Fruit fly (Drosophila melanogaster) whole organism, embryonic: ENCODE data around the gene Myo31DF.

ENCODE experiments used
- Abd-B ChIP-seq: fragments of 200-800 bp; sonication (Bioruptor generic); optimal IDR thresholded peaks from 2 replicates; lab custom pipeline; 2018; ENCODE audit warnings: missing biosample characterization, mild to moderate bottlenecking, missing genetic modification characterization, moderate library complexity
- Atf3 ChIP-seq: fragments of 200-800 bp; sonication (Bioruptor generic); optimal IDR thresholded peaks from 3 replicates; lab custom pipeline; 2016; ENCODE audit warnings: missing biosample characterization, missing genetic modification characterization
- CG10321 ChIP-seq: fragments of 200-800 bp; sonication (Bioruptor generic); IDR thresholded peaks from 2 replicates; pipeline ENCODE4 v1.3.6; 2022; ENCODE audit warnings: missing biosample characterization, missing genetic modification characterization
- CG11398 ChIP-seq: fragments of 200-800 bp; sonication (Bioruptor generic); optimal IDR thresholded peaks from 2 replicates; lab custom pipeline; 2016; ENCODE audit warnings: missing biosample characterization, missing genetic modification characterization
- CG11696 ChIP-seq: fragments of 200-800 bp; sonication (Bioruptor generic); IDR thresholded peaks from 2 replicates; pipeline ENCODE4 v1.3.6; 2022; ENCODE audit warnings: missing biosample characterization, missing genetic modification characterization
- CG12104 ChIP-seq: fragments of 200-800 bp; sonication (Bioruptor generic); optimal IDR thresholded peaks from 3 replicates; lab custom pipeline; 2016; ENCODE audit warnings: missing biosample characterization, missing genetic modification characterization
- CG15696 ChIP-seq: fragments of 200-800 bp; sonication (Bioruptor generic); optimal IDR thresholded peaks from 2 replicates; lab custom pipeline; 2019; ENCODE audit warnings: missing biosample characterization, mild to moderate bottlenecking, missing genetic modification characterization, moderate library complexity
- CG1602 ChIP-seq: fragments of 200-800 bp; sonication (Bioruptor generic); optimal IDR thresholded peaks from 3 replicates; lab custom pipeline; 2016; ENCODE audit warnings: missing biosample characterization, missing genetic modification characterization
- CG17328 ChIP-seq: fragments of 200-800 bp; sonication (Bioruptor generic); IDR thresholded peaks from 2 replicates; pipeline ENCODE4 v1.3.6; 2022; ENCODE audit warnings: missing biosample characterization, missing genetic modification characterization
- CG18764 ChIP-seq: fragments of 200-800 bp; sonication (Bioruptor generic); optimal IDR thresholded peaks from 3 replicates; lab custom pipeline; 2016; ENCODE audit warnings: missing biosample characterization, missing genetic modification characterization
- CG30403 ChIP-seq: fragments of 200-800 bp; sonication (Bioruptor generic); optimal IDR thresholded peaks from 3 replicates; lab custom pipeline; 2016; ENCODE audit warnings: missing biosample characterization, missing genetic modification characterization
- CG31388 ChIP-seq: fragments of 200-800 bp; sonication (Bioruptor generic); optimal IDR thresholded peaks from 2 replicates; lab custom pipeline; 2016; ENCODE audit warnings: missing biosample characterization, missing genetic modification characterization
- CG34422 ChIP-seq: fragments of 200-800 bp; sonication (Bioruptor generic); IDR thresholded peaks from 3 replicates; pipeline ENCODE4 v1.3.6; 2022; ENCODE audit warnings: missing biosample characterization, missing genetic modification characterization
- CG5180 ChIP-seq: fragments of 200-800 bp; sonication (Bioruptor generic); optimal IDR thresholded peaks from 3 replicates; lab custom pipeline; 2017; ENCODE audit warnings: missing biosample characterization, missing genetic modification characterization, mild to moderate bottlenecking, moderate library complexity, missing genetic modification reagents
- CG6272 ChIP-seq: fragments of 200-800 bp; sonication (Bioruptor generic); IDR thresholded peaks from 2 replicates; pipeline ENCODE4 v1.3.6; 2022; ENCODE audit warnings: missing biosample characterization, missing genetic modification characterization
- CG6654 ChIP-seq: fragments of 200-800 bp; sonication (Bioruptor generic); optimal IDR thresholded peaks from 2 replicates; lab custom pipeline; 2017; ENCODE audit warnings: missing biosample characterization, mild to moderate bottlenecking, missing genetic modification characterization
- CG9437 ChIP-seq: fragments of 200-800 bp; sonication (Bioruptor generic); optimal IDR thresholded peaks from 2 replicates; lab custom pipeline; 2018; ENCODE audit warnings: missing biosample characterization, mild to moderate bottlenecking, missing genetic modification characterization
- Chrac-16 ChIP-seq: fragments of 200-800 bp; sonication (Bioruptor generic); optimal IDR thresholded peaks from 3 replicates; lab custom pipeline; 2016; ENCODE audit warnings: missing biosample characterization, missing genetic modification characterization
- CoRest ChIP-seq: fragments of 200-800 bp; sonication (Bioruptor generic); optimal IDR thresholded peaks from 3 replicates; lab custom pipeline; 2018; ENCODE audit warnings: missing biosample characterization, mild to moderate bottlenecking, missing genetic modification characterization, moderate library complexity
- Dip3 ChIP-seq: fragments of 200-800 bp; sonication (Bioruptor generic); optimal IDR thresholded peaks from 3 replicates; lab custom pipeline; 2016; ENCODE audit warnings: missing biosample characterization, missing genetic modification characterization
- ERR ChIP-seq: fragments of 200-800 bp; sonication (Bioruptor generic); optimal IDR thresholded peaks from 2 replicates; lab custom pipeline; 2016; ENCODE audit warnings: missing biosample characterization, missing genetic modification characterization
- Eip74EF ChIP-seq, 2 experiments: fragments of 200-800 bp in 1 of 2; fragments of >200 bp in 1 of 2; sonication (Bioruptor generic) in 1 of 2; optimal IDR thresholded peaks; 2 replicates each; lab custom pipeline; 2017 to 2019; ENCODE audit warnings: missing biosample characterization in 2 of 2, missing genetic modification characterization in 2 of 2, mild to moderate bottlenecking in 1 of 2, moderate library complexity in 1 of 2
- Fer3 ChIP-seq: fragments of 200-800 bp; sonication (Bioruptor generic); optimal IDR thresholded peaks from 2 replicates; lab custom pipeline; 2018; ENCODE audit warnings: missing biosample characterization, mild to moderate bottlenecking, missing genetic modification characterization, moderate library complexity
- Gsc ChIP-seq: fragments of 200-800 bp; sonication (Bioruptor generic); IDR thresholded peaks from 2 replicates; pipeline ENCODE4 v1.3.6; 2022; ENCODE audit warnings: missing biosample characterization, missing genetic modification characterization
- HLH54F ChIP-seq: fragments of 200-800 bp; sonication (Bioruptor generic); optimal IDR thresholded peaks from 3 replicates; lab custom pipeline; 2016; ENCODE audit warnings: missing biosample characterization, missing genetic modification characterization
- MESR4 ChIP-seq: fragments of 200-800 bp; sonication (Bioruptor generic); optimal IDR thresholded peaks from 2 replicates; lab custom pipeline; 2018; ENCODE audit warnings: missing biosample characterization, mild to moderate bottlenecking, missing genetic modification characterization, moderate library complexity
- MTF-1 ChIP-seq: fragments of 200-800 bp; sonication (Bioruptor generic); optimal IDR thresholded peaks from 2 replicates; lab custom pipeline; 2018; ENCODE audit warnings: missing biosample characterization, mild to moderate bottlenecking, missing genetic modification characterization, borderline replicate concordance
- Scr ChIP-seq: fragments of 200-800 bp; sonication (Bioruptor generic); IDR thresholded peaks from 2 replicates; pipeline ENCODE4 v1.3.6; 2022; ENCODE audit warnings: missing biosample characterization, missing genetic modification characterization; ENCODE audit not compliant: partially characterized antibody
- Sox100B ChIP-seq: fragments of 200-800 bp; sonication (Bioruptor generic); optimal IDR thresholded peaks from 3 replicates; lab custom pipeline; 2018; ENCODE audit warnings: missing biosample characterization, mild to moderate bottlenecking, missing genetic modification characterization
- Tbp ChIP-seq: fragments of >200 bp; optimal IDR thresholded peaks from 2 replicates; lab custom pipeline; 2018; ENCODE audit warnings: missing biosample characterization, missing genetic modification characterization
- Usf ChIP-seq: fragments of 200-800 bp; sonication (Bioruptor generic); optimal IDR thresholded peaks from 2 replicates; lab custom pipeline; 2017; ENCODE audit warnings: missing genotype, missing biosample characterization, missing genetic modification characterization
- cato ChIP-seq: fragments of 200-800 bp; sonication (Bioruptor generic); optimal IDR thresholded peaks from 2 replicates; lab custom pipeline; 2016; ENCODE audit warnings: missing biosample characterization, missing genetic modification characterization, borderline replicate concordance
- chm ChIP-seq: fragments of 200-800 bp; sonication (Bioruptor generic); IDR thresholded peaks from 2 replicates; pipeline ENCODE4 v1.3.6; 2022; ENCODE audit warnings: missing biosample characterization, missing genetic modification characterization
- dati ChIP-seq: fragments of 200-800 bp; sonication (Bioruptor generic); IDR thresholded peaks from 2 replicates; pipeline ENCODE4 v1.3.6; 2022; ENCODE audit warnings: missing biosample characterization, missing genetic modification characterization
- dimm ChIP-seq: fragments of 200-800 bp; sonication (Bioruptor generic); IDR thresholded peaks from 2 replicates; pipeline ENCODE4 v1.3.6; 2022; ENCODE audit warnings: missing biosample characterization, missing genetic modification characterization
- ems ChIP-seq: fragments of 200-800 bp; sonication (Bioruptor generic); optimal IDR thresholded peaks from 3 replicates; lab custom pipeline; 2016; ENCODE audit warnings: missing biosample characterization, missing genetic modification characterization
- eyg ChIP-seq: fragments of 200-800 bp; sonication (Bioruptor generic); optimal IDR thresholded peaks from 3 replicates; lab custom pipeline; 2016; ENCODE audit warnings: missing biosample characterization, missing genetic modification characterization
- fd102C ChIP-seq: fragments of 200-800 bp; sonication (Bioruptor generic); optimal IDR thresholded peaks from 2 replicates; lab custom pipeline; 2018; ENCODE audit warnings: missing biosample characterization, mild to moderate bottlenecking, missing genetic modification characterization, moderate library complexity
- hkb ChIP-seq, 2 experiments: fragments of 200-800 bp in 1 of 2; fragments of >200 bp in 1 of 2; sonication (Bioruptor generic) in 1 of 2; IDR thresholded peaks in 1 of 2; optimal IDR thresholded peaks in 1 of 2; 2 replicates each; pipeline versions ENCODE4 v1.3.6 to Lab custom; 2017 to 2022; ENCODE audit warnings: missing biosample characterization in 1 of 2, missing genetic modification characterization in 1 of 2
- insv ChIP-seq, 2 experiments: fragments of 200-800 bp; sonication (Bioruptor generic); optimal IDR thresholded peaks; 3 replicates each; lab custom pipeline; 2016 to 2018; ENCODE audit warnings: missing biosample characterization in 2 of 2, missing genetic modification characterization in 2 of 2
- jing ChIP-seq: fragments of 200-800 bp; sonication (Bioruptor generic); optimal IDR thresholded peaks from 2 replicates; lab custom pipeline; 2018; ENCODE audit warnings: missing biosample characterization, mild to moderate bottlenecking, missing genetic modification characterization
- kah ChIP-seq: fragments of 200-800 bp; sonication (Bioruptor generic); optimal IDR thresholded peaks from 2 replicates; lab custom pipeline; 2018; ENCODE audit warnings: missing biosample characterization, mild to moderate bottlenecking, missing genetic modification characterization
- knrl ChIP-seq: fragments of 200-800 bp; sonication (Bioruptor generic); IDR thresholded peaks from 3 replicates; pipeline ENCODE4 v1.3.6; 2022; ENCODE audit warnings: missing biosample characterization, missing genetic modification characterization; ENCODE audit not compliant: partially characterized antibody
- otp ChIP-seq: fragments of 200-800 bp; sonication (Bioruptor generic); IDR thresholded peaks from 3 replicates; pipeline ENCODE4, ENCODE4 v1.3.6; 2022; ENCODE audit warnings: missing biosample characterization, missing genetic modification characterization
- pita ChIP-seq: fragments of 200-800 bp; sonication (Bioruptor generic); optimal IDR thresholded peaks from 2 replicates; lab custom pipeline; 2017; ENCODE audit warnings: missing biosample characterization, mild to moderate bottlenecking, missing genetic modification characterization
- pzg ChIP-seq: fragments of 200-800 bp; sonication (Bioruptor generic); optimal IDR thresholded peaks from 3 replicates; lab custom pipeline; 2018; ENCODE audit warnings: missing biosample characterization, mild to moderate bottlenecking, missing genetic modification characterization, moderate library complexity
- ro ChIP-seq: fragments of 200-800 bp; sonication (Bioruptor generic); IDR thresholded peaks from 2 replicates; pipeline ENCODE4 v1.3.6; 2022; ENCODE audit warnings: missing biosample characterization, missing genetic modification characterization
- stc ChIP-seq: fragments of 200-800 bp; sonication (Bioruptor generic); IDR thresholded peaks from 2 replicates; pipeline ENCODE4 v1.3.6; 2022; ENCODE audit warnings: missing biosample characterization, missing genetic modification characterization
- tup ChIP-seq: fragments of 200-800 bp; sonication (Bioruptor generic); optimal IDR thresholded peaks from 2 replicates; lab custom pipeline; 2016; ENCODE audit warnings: missing biosample characterization, mild to moderate bottlenecking, missing genetic modification characterization, moderate library complexity

Gene Myo31DF

dm6 chr2L:10506557-10507252 is at the start of gene Myo31DF, which contains the start of gene CG6094 (continued):
- TF ChIP-seq HLH54F (GFP tag; lab: Kevin White, UChicago) (peak; percentile 63), CG11398 (GFP tag; lab: Kevin White, UChicago) (peak; percentile 24), MTF-1 (no peak), insv (GFP tag; optimal IDR thresholded peaks at IDR 0.05; lab: Kevin White, UChicago) (peak in 1 of 2 experiments; percentile 90), CG1602 (GFP tag; lab: Kevin White, UChicago) (no peak), Fer3 (tag; lab: Kevin White, UChicago) (peak; percentile 15), CG6654 (peak; percentile 96), CG34422 (GFP tag; lab: Robert Waterston, UW) (peak; percentile 81; the same call in 1 of the 3 replicates), otp (GFP tag; lab: Robert Waterston, UW) (no peak), CG30403 (GFP tag; lab: Kevin White, UChicago) (no peak), CG10321 (no peak; the same call in 1 of the 2 replicates), dimm (GFP tag; lab: Robert Waterston, UW) (no peak), pzg (GFP tag; lab: Kevin White, UChicago) (peak; percentile 98), MESR4 (GFP tag; lab: Kevin White, UChicago) (peak; percentile 1), Eip74EF (GFP tag; optimal IDR thresholded peaks at IDR 0.05; lab: Kevin White, UChicago) (peak; percentile 9 to 77), Chrac-16 (GFP tag; lab: Kevin White, UChicago) (no peak), CG5180 (GFP tag; lab: Kevin White, UChicago) (peak; percentile 90), CG18764 (GFP tag; lab: Kevin White, UChicago) (no peak), Abd-B (GFP tag; lab: Kevin White, UChicago) (peak; percentile 49), knrl (GFP tag; lab: Robert Waterston, UW) (peak; percentile 57; the same call in 1 of the 3 replicates), Dip3 (GFP tag; lab: Kevin White, UChicago) (no peak), ERR (GFP tag; lab: Kevin White, UChicago) (peak; percentile 54), CG6272 (GFP tag; lab: Robert Waterston, UW) (no peak), Atf3 (GFP tag; lab: Kevin White, UChicago) (no peak), pita (GFP tag; lab: Kevin White, UChicago) (peak; percentile 95), jing (no peak), Scr (GFP tag; lab: Robert Waterston, UW) (0 out of 2 replicates have a peak, but pooled peaks have one; percentile 29), stc (no peak), cato (GFP tag; lab: Kevin White, UChicago) (no peak), dati (GFP tag; lab: Robert Waterston, UW) (no peak), Usf (GFP tag; lab: Kevin White, UChicago) (no peak), CG17328 (GFP tag; lab: Robert Waterston, UW) (0 out of 2 replicates have a peak, but pooled peaks have one; percentile 29), Tbp (peak; percentile 16), tup (GFP tag; lab: Kevin White, UChicago) (no peak), Sox100B (GFP tag; lab: Kevin White, UChicago) (no peak), ro (GFP tag; lab: Robert Waterston, UW) (no peak), CG31388 (no peak), chm (GFP tag; lab: Robert Waterston, UW) (peak; percentile 78), CG9437 (no peak), kah (GFP tag; lab: Kevin White, UChicago) (peak; percentile 36), ems (GFP tag; lab: Kevin White, UChicago) (peak; percentile 68), CoRest (tag; lab: Kevin White, UChicago) (peak; percentile 67), CG11696 (GFP tag; lab: Robert Waterston, UW) (0 out of 2 replicates have a peak, but pooled peaks have one; percentile 17), eyg (GFP tag; lab: Kevin White, UChicago) (no peak), fd102C (GFP tag; lab: Kevin White, UChicago) (peak; percentile 40), hkb (optimal IDR thresholded peaks at IDR 0.05; lab: Kevin White, UChicago) (peak; percentile 77), hkb (GFP tag; IDR thresholded peaks at IDR 0.05; lab: Robert Waterston, UW) (peak; percentile 34; the same call in 1 of the 2 replicates), CG12104 (GFP tag; lab: Kevin White, UChicago) (no peak), Gsc (GFP tag; lab: Robert Waterston, UW) (no peak), CG15696 (tag; lab: Kevin White, UChicago) (peak; percentile 8)
